Fruit fly (Drosophila melanogaster): Measurements from ENCODE around the gene CG45101.

CG45101 gene

DNA sequence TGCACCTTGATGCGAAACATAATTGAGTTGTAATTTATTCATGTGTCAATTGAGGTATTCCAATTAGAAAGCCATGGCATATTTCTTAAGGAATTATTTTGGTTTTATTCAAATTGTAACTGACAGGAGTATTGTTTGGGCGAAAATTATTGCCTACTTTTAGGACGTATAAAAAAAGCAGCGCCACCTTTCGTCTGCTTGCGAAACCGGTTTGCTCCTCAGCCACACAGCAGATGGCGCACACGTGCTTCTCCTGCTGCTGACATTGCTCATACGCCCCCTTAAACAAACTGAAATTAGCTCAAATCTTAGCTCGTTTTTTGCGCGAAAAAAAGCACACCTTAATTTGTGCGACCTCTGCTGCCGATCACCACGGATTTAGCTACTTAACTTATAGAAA, 16.9 kb upstream of the CG45101 start (continued):
- TF ChIP-seq p53 (GFP tag; optimal IDR thresholded peaks at IDR 0.05) (peak; percentile 58), trem (tag; optimal IDR thresholded peaks at IDR 0.05) (peak; percentile 33), Bteb2 (GFP tag; optimal IDR thresholded peaks at IDR 0.05) (no peak), Kr (GFP tag; optimal IDR thresholded peaks at IDR 0.05) (no peak), CG9797 (GFP tag; optimal IDR thresholded peaks at IDR 0.05) (no peak), fd96Cb (tag; optimal IDR thresholded peaks at IDR 0.05) (peak; percentile 55), CG1024 (GFP tag; IDR thresholded peaks at IDR 0.05) (peak; percentile 68), tup (GFP tag; optimal IDR thresholded peaks at IDR 0.05) (no peak), CG6654 (GFP tag; optimal IDR thresholded peaks at IDR 0.05) (peak; percentile 36), otp (GFP tag; IDR thresholded peaks at IDR 0.05) (peak; percentile 90), nerfin-2 (GFP tag; IDR thresholded peaks at IDR 0.05; ENCODE audit: partially characterized antibody) (peak; percentile 38; the same call in 1 of the 2 replicates), Hr3 (GFP tag; optimal IDR thresholded peaks at IDR 0.05) (peak; percentile 76), CG17385 (GFP tag; optimal IDR thresholded peaks at IDR 0.05) (peak; percentile 64), lmd (GFP tag; IDR thresholded peaks at IDR 0.05) (peak; percentile 84), Dfd (GFP tag; optimal IDR thresholded peaks at IDR 0.05) (no peak), Hmx (GFP tag; optimal IDR thresholded peaks at IDR 0.05) (no peak), Sry-β (GFP tag; optimal IDR thresholded peaks at IDR 0.05) (no peak), CG12769 (tag; optimal IDR thresholded peaks at IDR 0.05) (peak; percentile 68), CG10147 (GFP tag; optimal IDR thresholded peaks at IDR 0.05) (no peak), dati (GFP tag; IDR thresholded peaks at IDR 0.05) (peak; percentile 36; the same call in 1 of the 2 replicates), Hmr (GFP tag; optimal IDR thresholded peaks at IDR 0.05) (peak; percentile 75), CG17328 (GFP tag; IDR thresholded peaks at IDR 0.05) (peak; percentile 75), CrebB (tag; optimal IDR thresholded peaks at IDR 0.05) (peak; percentile 24), CG12744 (GFP tag; optimal IDR thresholded peaks at IDR 0.05) (peak; percentile 85), pan (optimal IDR thresholded peaks at IDR 0.05) (no peak), pan (GFP tag; optimal IDR thresholded peaks at IDR 0.05 in 1 of 2, IDR thresholded peaks at IDR 0.05 in 1 of 2) (peak in 1 of 2 experiments; percentile 75), kni (GFP tag; optimal IDR thresholded peaks at IDR 0.05) (no peak), Nf-YA (GFP tag; IDR thresholded peaks at IDR 0.05) (peak; percentile 46; the same call in 1 of the 2 replicates), Usf (GFP tag; optimal IDR thresholded peaks at IDR 0.05) (peak; percentile 25), Hsf (GFP tag; optimal IDR thresholded peaks at IDR 0.05) (peak; percentile 83), CG12236 (GFP tag; optimal IDR thresholded peaks at IDR 0.05) (peak; percentile 69), CG2875 (GFP tag; optimal IDR thresholded peaks at IDR 0.05) (peak; percentile 64), pnt (GFP tag; optimal IDR thresholded peaks at IDR 0.05) (peak; percentile 76), CG7372 (GFP tag; IDR thresholded peaks at IDR 0.05) (peak; percentile 99), BEAF-32 (GFP tag; optimal IDR thresholded peaks at IDR 0.05) (no peak), CG7745 (tag; optimal IDR thresholded peaks at IDR 0.05) (no peak), Camta (GFP tag; optimal IDR thresholded peaks at IDR 0.05) (peak; percentile 76), CG13287 (GFP tag; IDR thresholded peaks at IDR 0.05; ENCODE audit: partially characterized antibody) (peak; percentile 55; the same call in 1 of the 2 replicates), Ssrp (tag; optimal IDR thresholded peaks at IDR 0.05) (peak; percentile 39), Antp (GFP tag; optimal IDR thresholded peaks at IDR 0.05) (peak; percentile 81), sim (GFP tag; IDR thresholded peaks at IDR 0.05) (no peak), MTF-1 (GFP tag; optimal IDR thresholded peaks at IDR 0.05; ENCODE audit: borderline replicate concordance) (peak; percentile 67), Sox100B (GFP tag; optimal IDR thresholded peaks at IDR 0.05) (peak; percentile 17), chm (GFP tag; IDR thresholded peaks at IDR 0.05) (peak; percentile 77), CG8944 (GFP tag; optimal IDR thresholded peaks at IDR 0.05) (peak; percentile 86), ftz-f1 (GFP tag; optimal IDR thresholded peaks at IDR 0.05) (peak; percentile 41), PHDP (tag; optimal IDR thresholded peaks at IDR 0.05) (peak; percentile 62), odd (GFP tag; optimal IDR thresholded peaks at IDR 0.05) (peak; percentile 52), CG4328 (GFP tag; optimal IDR thresholded peaks at IDR 0.05) (peak; percentile 66), kay (GFP tag; optimal IDR thresholded peaks at IDR 0.05) (peak; percentile 49), nerfin-1 (tag; optimal IDR thresholded peaks at IDR 0.05) (peak; percentile 43)

Measured in whole organism, embryonic.